Worm (Caenorhabditis elegans) whole organism, L4 larva: ENCODE results near the gene Y102A11A.5.

Experiments used
- F44E2.7 ChIP-seq: fragments of 200-800 bp; sonication (Bioruptor generic); IDR thresholded peaks from 2 replicates; pipeline ENCODE4 v2.1.2; 2022; ENCODE audit warnings: missing genetic modification characterization, missing compliant biosample characterization
- R02D3.7 ChIP-seq: fragments of 150-350 bp; sonication (generic microtip); optimal IDR thresholded peaks from 3 replicates; lab custom pipeline; 2014; ENCODE audit warnings: missing biosample characterization, missing genetic modification characterization
- T26A8.4 ChIP-seq: fragments of 200-800 bp; sonication (Bioruptor generic); IDR thresholded peaks from 2 replicates; pipeline ENCODE4 v1.3.6; 2022; ENCODE audit warnings: missing genetic modification characterization, missing compliant biosample characterization
- Y105C5A.15 ChIP-seq: fragments of 200-800 bp; sonication (Bioruptor generic); IDR thresholded peaks from 2 replicates; pipeline ENCODE4 v1.3.6; 2022; ENCODE audit warnings: missing genetic modification characterization, missing compliant biosample characterization
- Y48G9A.11 ChIP-seq: fragments of 200-800 bp; sonication (Bioruptor generic); IDR thresholded peaks from 2 replicates; pipeline ENCODE4 v1.3.6; 2022; ENCODE audit warnings: missing genetic modification reagents, missing genetic modification characterization, missing compliant biosample characterization
- Y75B8A.6 ChIP-seq: fragments of 200-800 bp; sonication (Bioruptor generic); IDR thresholded peaks from 2 replicates; pipeline ENCODE4 v1.3.6; 2022; ENCODE audit warnings: missing genetic modification reagents, missing genetic modification characterization, missing compliant biosample characterization
- aha-1 ChIP-seq: fragments of 150-350 bp; peaks from one replicate; lab custom pipeline; 2014; ENCODE audit warnings: missing biosample characterization, missing genetic modification characterization
- aly-2 ChIP-seq: sonication (generic microtip); optimal IDR thresholded peaks from 2 replicates; lab custom pipeline; 2018; ENCODE audit warnings: missing biosample characterization, missing genetic modification characterization
- ceh-20 ChIP-seq: fragments of 200-800 bp; sonication (Bioruptor generic); IDR thresholded peaks from 2 replicates; pipeline ENCODE4 v1.3.6; 2022; ENCODE audit warnings: missing genetic modification reagents, missing genetic modification characterization, missing compliant biosample characterization
- ceh-32 ChIP-seq: sonication (generic microtip); optimal IDR thresholded peaks from 2 replicates; lab custom pipeline; 2016; ENCODE audit warnings: mild to moderate bottlenecking, missing genetic modification characterization, missing compliant biosample characterization; ENCODE audit not compliant: poor library complexity
- ceh-82 ChIP-seq: sonication (generic microtip); optimal IDR thresholded peaks from 2 replicates; lab custom pipeline; 2017; ENCODE audit warnings: missing biosample characterization, missing genetic modification characterization
- cey-2 ChIP-seq: sonication (generic microtip); optimal IDR thresholded peaks from 3 replicates; lab custom pipeline; 2017; ENCODE audit warnings: missing genetic modification characterization, mild to moderate bottlenecking, missing compliant biosample characterization, antibody characterized with exemption, borderline replicate concordance; ENCODE audit not compliant: insufficient read depth
- ctbp-1 ChIP-seq: fragments of 200-800 bp; sonication (Bioruptor generic); IDR thresholded peaks from 2 replicates; pipeline ENCODE4 v1.3.6; 2022; ENCODE audit warnings: missing genetic modification reagents, missing genetic modification characterization, missing compliant biosample characterization
- daf-16 ChIP-seq, 3 experiments: sonication (generic microtip); optimal IDR thresholded peaks; 2 replicates each; lab custom pipeline; 2016 to 2017; ENCODE audit warnings: missing genetic modification characterization in 3 of 3, missing genetic modification reagents in 3 of 3, mild to moderate bottlenecking in 2 of 3, missing compliant biosample characterization in 2 of 3, missing biosample characterization in 1 of 3, moderate library complexity in 1 of 3
- dmd-6 ChIP-seq: fragments of 200-800 bp; sonication (Bioruptor generic); IDR thresholded peaks from 2 replicates; pipeline ENCODE4 v1.3.6; 2022; ENCODE audit warnings: missing genetic modification reagents, missing genetic modification characterization, missing compliant biosample characterization
- dmd-8 ChIP-seq: fragments of 200-800 bp; sonication (Bioruptor generic); IDR thresholded peaks from 2 replicates; pipeline ENCODE4 v1.3.6; 2022; ENCODE audit warnings: missing genetic modification characterization, missing compliant biosample characterization
- duxl-1 ChIP-seq: sonication (generic microtip); optimal IDR thresholded peaks from 2 replicates; lab custom pipeline; 2016; ENCODE audit warnings: mild to moderate bottlenecking, missing genetic modification characterization, moderate library complexity, missing compliant biosample characterization; ENCODE audit not compliant: poor library complexity
- dve-1 ChIP-seq: sonication (generic microtip); optimal IDR thresholded peaks from 2 replicates; lab custom pipeline; 2017; ENCODE audit warnings: antibody characterized with exemption, mild to moderate bottlenecking, missing genetic modification characterization, missing compliant biosample characterization; ENCODE audit not compliant: insufficient read depth
- egl-27 ChIP-seq: sonication (generic microtip); optimal IDR thresholded peaks from 3 replicates; lab custom pipeline; 2017; ENCODE audit warnings: missing biosample characterization, missing genetic modification reagents, missing genetic modification characterization
- fos-1 ChIP-seq: fragments of 150-350 bp; optimal IDR thresholded peaks from 2 replicates; lab custom pipeline; 2014; ENCODE audit warnings: missing biosample characterization, missing genetic modification characterization
- hif-1 ChIP-seq, 2 experiments: sonication (generic microtip); optimal IDR thresholded peaks; 2 replicates each; lab custom pipeline; 2016 to 2017; ENCODE audit warnings: missing compliant biosample characterization in 2 of 2, missing genetic modification characterization in 2 of 2, missing genetic modification reagents in 2 of 2, missing genotype in 2 of 2, mild to moderate bottlenecking in 1 of 2
- hlh-11 ChIP-seq: fragments of 200-800 bp; sonication (Bioruptor generic); optimal IDR thresholded peaks from 2 replicates; lab custom pipeline; 2018; ENCODE audit warnings: mild to moderate bottlenecking, missing genetic modification characterization, missing compliant biosample characterization
- hlh-30 ChIP-seq: sonication (generic microtip); optimal IDR thresholded peaks from 2 replicates; lab custom pipeline; 2017; ENCODE audit warnings: antibody characterized with exemption, mild to moderate bottlenecking, missing genetic modification characterization, missing compliant biosample characterization; ENCODE audit not compliant: insufficient read depth
- jun-1 ChIP-seq: fragments of 150-350 bp; optimal IDR thresholded peaks from 2 replicates; lab custom pipeline; 2014; ENCODE audit warnings: missing biosample characterization, missing genetic modification reagents, missing genetic modification characterization
- lin-1 ChIP-seq: fragments of 200-800 bp; sonication (Bioruptor generic); IDR thresholded peaks from 2 replicates; pipeline ENCODE4 v1.3.6; 2022; ENCODE audit warnings: missing genetic modification reagents, missing genetic modification characterization, missing compliant biosample characterization
- lin-29 ChIP-seq: fragments of 200-800 bp; sonication (Bioruptor generic); IDR thresholded peaks from 2 replicates; pipeline ENCODE4 v1.3.6; 2022; ENCODE audit warnings: missing genetic modification reagents, missing genetic modification characterization, missing compliant biosample characterization
- lsy-2 ChIP-seq, 2 experiments: fragments of 150-350 bp in 1 of 2; sonication (generic microtip) in 1 of 2; optimal IDR thresholded peaks; 2 replicates each; lab custom pipeline; 2014 to 2017; ENCODE audit warnings: missing biosample characterization in 2 of 2, missing genetic modification characterization in 2 of 2
- madf-9 ChIP-seq: fragments of 200-800 bp; sonication (Bioruptor generic); conservative IDR thresholded peaks from 2 replicates; pipeline ENCODE4 v1.3.6; 2022; ENCODE audit warnings: missing genetic modification reagents, missing genetic modification characterization, missing compliant biosample characterization
- mdl-1 ChIP-seq, 2 experiments: fragments of 150-350 bp in 1 of 2; sonication (generic microtip) in 1 of 2; optimal IDR thresholded peaks; 2 replicates each; lab custom pipeline; 2014 to 2017; ENCODE audit warnings: missing biosample characterization in 2 of 2, missing genetic modification characterization in 2 of 2
- mep-1 ChIP-seq: fragments of 150-350 bp; sonication (generic microtip); optimal IDR thresholded peaks from 3 replicates; lab custom pipeline; 2014; ENCODE audit warnings: missing biosample characterization, missing genetic modification characterization
- mes-2 ChIP-seq: sonication (generic microtip); optimal IDR thresholded peaks from 2 replicates; lab custom pipeline; 2016; ENCODE audit warnings: missing genotype, mild to moderate bottlenecking, missing genetic modification characterization, missing compliant biosample characterization; ENCODE audit not compliant: poor library complexity, severe bottlenecking
- mxl-2 ChIP-seq: fragments of 200-800 bp; sonication (Bioruptor generic); conservative IDR thresholded peaks from 2 replicates; pipeline ENCODE4 v1.3.6; 2022; ENCODE audit warnings: missing genetic modification reagents, missing genetic modification characterization, missing compliant biosample characterization
- nhr-11 ChIP-seq: fragments of 150-350 bp; optimal IDR thresholded peaks from 2 replicates; lab custom pipeline; 2014; ENCODE audit warnings: missing biosample characterization, missing genetic modification characterization
- nhr-25 ChIP-seq: sonication (generic microtip); optimal IDR thresholded peaks from 2 replicates; lab custom pipeline; 2017; ENCODE audit warnings: missing genetic modification characterization, mild to moderate bottlenecking, missing compliant biosample characterization, antibody characterized with exemption, moderate library complexity, borderline replicate concordance; ENCODE audit not compliant: insufficient read depth
- nhr-28 ChIP-seq: fragments of 150-350 bp; optimal IDR thresholded peaks from 2 replicates; lab custom pipeline; 2014; ENCODE audit warnings: missing biosample characterization, missing genetic modification characterization
- nhr-42 ChIP-seq: fragments of 200-800 bp; sonication (Bioruptor generic); IDR thresholded peaks from 2 replicates; pipeline ENCODE4 v1.3.6; 2022; ENCODE audit warnings: missing genetic modification characterization, missing compliant biosample characterization
- nhr-48 ChIP-seq: sonication (generic microtip); optimal IDR thresholded peaks from 2 replicates; lab custom pipeline; 2016; ENCODE audit warnings: mild to moderate bottlenecking, missing genetic modification characterization, missing compliant biosample characterization
- nhr-6 ChIP-seq: fragments of 150-350 bp; optimal IDR thresholded peaks from 2 replicates; lab custom pipeline; 2014; ENCODE audit warnings: missing biosample characterization, missing genetic modification characterization
- nhr-77 ChIP-seq: fragments of 150-350 bp; optimal IDR thresholded peaks from 2 replicates; lab custom pipeline; 2014; ENCODE audit warnings: missing biosample characterization, missing genetic modification characterization
- php-3 ChIP-seq: fragments of 200-800 bp; sonication (Bioruptor generic); IDR thresholded peaks from 2 replicates; pipeline ENCODE4 v1.3.6; 2022; ENCODE audit warnings: missing genetic modification reagents, missing genetic modification characterization, missing compliant biosample characterization
- pqm-1 ChIP-seq: sonication (generic microtip); optimal IDR thresholded peaks from 2 replicates; lab custom pipeline; 2017; ENCODE audit warnings: missing biosample characterization, missing genetic modification characterization
- set-16 ChIP-seq: fragments of 200-800 bp; sonication (Bioruptor generic); IDR thresholded peaks from 2 replicates; pipeline ENCODE4 v1.3.6; 2022; ENCODE audit warnings: missing genetic modification reagents, missing genetic modification characterization, missing compliant biosample characterization
- snpc-1.2 ChIP-seq: fragments of 200-800 bp; sonication (Bioruptor generic); IDR thresholded peaks from 2 replicates; pipeline ENCODE4 v1.3.6; 2022; ENCODE audit warnings: missing genetic modification reagents, missing genetic modification characterization, missing compliant biosample characterization
- snpc-4 ChIP-seq: fragments of 150-350 bp; optimal IDR thresholded peaks from 2 replicates; lab custom pipeline; 2014; ENCODE audit warnings: missing biosample characterization, missing genetic modification characterization
- tra-1 ChIP-seq: fragments of 200-800 bp; sonication (Bioruptor generic); IDR thresholded peaks from 2 replicates; pipeline ENCODE4 v1.3.6; 2022; ENCODE audit warnings: missing genetic modification reagents, missing genetic modification characterization, missing compliant biosample characterization
- unc-62 ChIP-seq, 3 experiments: fragments of 150-350 bp in 1 of 3; sonication (generic microtip); optimal IDR thresholded peaks in 2 of 3; peaks in 1 of 3; 1 replicate in 1 of 3; 2 replicates in 2 of 3; lab custom pipeline; 2014 to 2017; ENCODE audit warnings: missing biosample characterization in 3 of 3, missing genetic modification characterization in 3 of 3, missing genetic modification reagents in 3 of 3, missing genotype in 1 of 3
- vab-7 ChIP-seq: fragments of 200-800 bp; sonication (Bioruptor generic); IDR thresholded peaks from 2 replicates; pipeline ENCODE4 v1.3.6; 2022; ENCODE audit warnings: missing genetic modification reagents, missing genetic modification characterization, missing compliant biosample characterization
- zag-1 ChIP-seq: fragments of 150-350 bp; optimal IDR thresholded peaks from 2 replicates; lab custom pipeline; 2014; ENCODE audit warnings: missing biosample characterization, missing genetic modification characterization
- zfp-3 ChIP-seq: fragments of 200-800 bp; sonication (Bioruptor generic); conservative IDR thresholded peaks from 2 replicates; pipeline ENCODE4 v1.3.6; 2022; ENCODE audit warnings: missing genetic modification reagents, missing genetic modification characterization, missing compliant biosample characterization
- zip-11 ChIP-seq: fragments of 200-800 bp; sonication (Bioruptor generic); IDR thresholded peaks from 2 replicates; pipeline ENCODE4 v1.3.6; 2022; ENCODE audit warnings: missing genetic modification characterization, missing compliant biosample characterization

Gene Y102A11A.5

DNA sequence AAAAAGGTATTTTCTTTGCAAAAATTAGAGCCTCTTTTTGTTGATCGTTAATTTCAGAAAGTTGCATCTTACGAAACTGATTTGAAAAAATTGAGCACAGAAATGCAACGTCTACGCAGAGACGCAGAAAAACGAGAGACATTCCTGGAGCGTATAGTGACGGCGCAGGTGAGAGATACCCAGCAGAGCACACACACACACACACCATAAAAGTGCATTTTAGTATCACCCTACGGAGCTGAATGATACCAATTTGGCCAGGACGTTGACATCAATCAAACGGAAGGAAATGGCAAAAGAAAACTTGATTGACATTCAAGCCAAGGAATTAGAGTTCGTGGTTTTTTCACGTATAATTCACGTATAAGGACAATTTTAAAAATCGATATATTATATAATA, 16.9 kb downstream of the Y102A11A.5 start:
- no peak for TF ChIP-seq nhr-25 (tag; lab: Kevin White, UChicago)
- no peak for TF ChIP-seq Y75B8A.6 (GFP tag; lab: Robert Waterston, UW)
- TF ChIP-seq dve-1 = peak; percentile 80
- no peak for TF ChIP-seq F44E2.7 (GFP tag; lab: Robert Waterston, UW)
- TF ChIP-seq snpc-1.2 (GFP tag; lab: Robert Waterston, UW) = no peak
- peak; percentile 86 for TF ChIP-seq aha-1
- TF ChIP-seq T26A8.4 (GFP tag; lab: Robert Waterston, UW) = no peak
- peak in 1 of 2 experiments; percentile 18 for TF ChIP-seq lsy-2 (tag; optimal IDR thresholded peaks at IDR 0.05; lab: Kevin White, UChicago)
- TF ChIP-seq zag-1 (tag; lab: Kevin White, UChicago) = no peak
- TF ChIP-seq ceh-82 (tag; lab: Kevin White, UChicago) = no peak
- no peak for TF ChIP-seq Y48G9A.11 (GFP tag; lab: Robert Waterston, UW)
- TF ChIP-seq hlh-11 = peak; percentile 77
- TF ChIP-seq nhr-6 (tag; lab: Kevin White, UChicago) = no peak
- peak in 1 of 2 experiments; percentile 17 for TF ChIP-seq hif-1 (tag; optimal IDR thresholded peaks at IDR 0.05; lab: Kevin White, UChicago)
- peak in 1 of 2 experiments; percentile 89 for TF ChIP-seq unc-62 (GFP tag; optimal IDR thresholded peaks at IDR 0.05 in 1 of 2; lab: Kevin White, UChicago)
- no peak for TF ChIP-seq unc-62 (tag; optimal IDR thresholded peaks at IDR 0.05; lab: Kevin White, UChicago)
- no peak for TF ChIP-seq ctbp-1 (GFP tag; lab: Robert Waterston, UW)
- peak; percentile 50 for TF ChIP-seq nhr-48 (tag; lab: Kevin White, UChicago)
- TF ChIP-seq nhr-77 (tag; lab: Kevin White, UChicago) = peak; percentile 41
- peak; percentile 76 for TF ChIP-seq php-3
- TF ChIP-seq zip-11 (GFP tag; lab: Robert Waterston, UW) = no peak
- no peak for TF ChIP-seq R02D3.7 (tag; lab: Kevin White, UChicago)
- TF ChIP-seq lin-29 (GFP tag; lab: Robert Waterston, UW) = no peak
- peak; percentile 20 for TF ChIP-seq mes-2
- TF ChIP-seq lin-1 (GFP tag; lab: Robert Waterston, UW) = peak; percentile 69; the same call in 1 of the 2 replicates
- TF ChIP-seq ceh-32 = no peak
- no peak for TF ChIP-seq dmd-8 (GFP tag; lab: Robert Waterston, UW)
- no peak for TF ChIP-seq mxl-2 (GFP tag; lab: Robert Waterston, UW)
- no peak for TF ChIP-seq duxl-1 (tag; lab: Kevin White, UChicago)
- TF ChIP-seq ceh-20 = no peak
- no peak for TF ChIP-seq set-16 (GFP tag; lab: Robert Waterston, UW)
- no peak for TF ChIP-seq aly-2 (tag; lab: Kevin White, UChicago)
- TF ChIP-seq vab-7 (GFP tag; lab: Robert Waterston, UW) = no peak
- TF ChIP-seq fos-1 = no peak
- peak; percentile 24 for TF ChIP-seq mep-1 (tag; lab: Kevin White, UChicago)
- TF ChIP-seq tra-1 (GFP tag; lab: Robert Waterston, UW) = no peak
- TF ChIP-seq jun-1 (tag; lab: Kevin White, UChicago) = no peak
- no peak for TF ChIP-seq mdl-1 (tag; optimal IDR thresholded peaks at IDR 0.05; lab: Kevin White, UChicago)
- TF ChIP-seq cey-2 (tag; lab: Kevin White, UChicago) = no peak
- TF ChIP-seq snpc-4 (tag; lab: Kevin White, UChicago) = no peak
- no peak for TF ChIP-seq nhr-42 (GFP tag; lab: Robert Waterston, UW)
- peak in 1 of 2 experiments; percentile 43 for TF ChIP-seq daf-16 (GFP tag; optimal IDR thresholded peaks at IDR 0.05; lab: Kevin White, UChicago)
- TF ChIP-seq daf-16 (tag; optimal IDR thresholded peaks at IDR 0.05; lab: Kevin White, UChicago) = peak; percentile 51
- TF ChIP-seq Y105C5A.15 = no peak
- TF ChIP-seq madf-9 = no peak
- no peak for TF ChIP-seq egl-27 (tag; lab: Kevin White, UChicago)
- no peak for TF ChIP-seq nhr-11 (tag; lab: Kevin White, UChicago)
- peak; percentile 80 for TF ChIP-seq nhr-28 (tag; lab: Kevin White, UChicago)
- TF ChIP-seq dmd-6 = peak; percentile 87
- peak; percentile 24 for TF ChIP-seq hlh-30 (tag; lab: Kevin White, UChicago)
- TF ChIP-seq pqm-1 (tag; lab: Kevin White, UChicago) = peak; percentile 80
- no peak for TF ChIP-seq zfp-3
